Worm (Caenorhabditis elegans): Measurements from ENCODE around the gene F15H10.8.

DNA sequence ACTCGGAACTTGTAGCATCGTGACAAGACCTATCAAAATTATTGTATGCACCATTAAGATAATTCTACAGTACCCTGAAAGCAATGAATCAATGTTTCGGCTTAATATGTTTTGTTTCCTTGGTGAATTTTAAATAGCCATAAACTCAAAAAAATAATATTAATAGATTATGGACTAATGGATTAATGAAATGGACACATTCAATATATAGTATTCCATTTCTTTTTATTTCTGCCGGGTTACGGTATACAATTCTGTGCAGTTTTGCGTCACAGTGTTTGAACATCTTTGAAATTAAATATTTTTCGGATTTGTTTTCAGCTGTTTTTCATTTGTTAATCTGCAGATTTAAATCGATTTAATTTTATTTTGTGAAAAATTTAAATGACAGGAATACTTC lies 33.9 kb upstream of the F15H10.8 start, which contains the start of gene set-22:
- TF ChIP-seq elt-3 (tag; optimal IDR thresholded peaks at IDR 0.05), result no peak
- no peak for TF ChIP-seq unc-62 (GFP tag; optimal IDR thresholded peaks at IDR 0.05)
- TF ChIP-seq nhr-237 (tag; optimal IDR thresholded peaks at IDR 0.05), result no peak
